Fruit fly (Drosophila melanogaster): ENCODE measurements around the gene barr.

- no peak for TF ChIP-seq CG6854 (GFP tag; optimal IDR thresholded peaks at IDR 0.05)
- no peak for TF ChIP-seq CG10631 (GFP tag; optimal IDR thresholded peaks at IDR 0.05)
- no peak for TF ChIP-seq CG34406 (GFP tag; optimal IDR thresholded peaks at IDR 0.05)
- TF ChIP-seq CG3919 (GFP tag; optimal IDR thresholded peaks at IDR 0.05): no peak
- no peak for TF ChIP-seq OdsH (GFP tag; optimal IDR thresholded peaks at IDR 0.05)
- no peak for TF ChIP-seq CG6276 (GFP tag; optimal IDR thresholded peaks at IDR 0.05)
- TF ChIP-seq Eip78C (GFP tag): peak; percentile 43
- no peak for TF ChIP-seq salr (GFP tag; optimal IDR thresholded peaks at IDR 0.05)
- TF ChIP-seq vri (GFP tag; optimal IDR thresholded peaks at IDR 0.05): peak; percentile 42
- TF ChIP-seq Sox102F (GFP tag; optimal IDR thresholded peaks at IDR 0.05): no peak
- no peak for TF ChIP-seq Eip75B (GFP tag; optimal IDR thresholded peaks at IDR 0.05)
- no peak for TF ChIP-seq Blimp-1 (GFP tag; optimal IDR thresholded peaks at IDR 0.05)
Observed at dm6 chr2L:20069158-20070016, 8.2 kb upstream of the barr start.
